Worm (Caenorhabditis elegans): ENCODE measurements around the gene ceh-24.

Gene ceh-24

DNA sequence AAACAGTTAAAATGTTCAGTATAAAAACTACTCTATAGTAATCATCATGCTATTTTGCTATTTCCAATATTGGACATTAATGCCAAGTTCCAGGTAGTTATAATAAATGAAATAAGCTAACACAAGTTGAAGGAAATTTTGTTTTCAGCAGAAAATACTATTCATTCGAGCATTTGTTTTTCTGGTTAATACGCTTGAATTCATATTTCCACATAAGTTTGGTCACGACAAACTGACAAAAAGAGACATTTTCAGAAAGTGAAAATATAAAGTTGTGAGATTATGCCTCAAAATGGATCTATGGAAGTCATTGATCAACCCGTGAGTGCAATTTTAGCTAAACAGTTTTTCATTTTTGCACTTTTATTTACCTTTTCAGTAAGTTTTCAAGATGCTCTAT lies 32.1 kb downstream of the ceh-24 start, which contains the start of gene srx-131:
Gene srx-131, plus strand, starts transcription at position 301 of the 400 bp plus-strand sequence.
- TF ChIP-seq B0310.2 (tag; optimal IDR thresholded peaks at IDR 0.05) (no peak), flt-1 (GFP tag; IDR thresholded peaks at IDR 0.05) (no peak), hnd-1 (tag; optimal IDR thresholded peaks at IDR 0.05) (no peak), scrt-1 (GFP tag; IDR thresholded peaks at IDR 0.05) (no peak), F13C5.2 (tag; optimal IDR thresholded peaks at IDR 0.05) (no peak), ets-7 (tag; optimal IDR thresholded peaks at IDR 0.05) (no peak), pes-1 (GFP tag; IDR thresholded peaks at IDR 0.05) (no peak), hmg-4 (GFP tag; optimal IDR thresholded peaks at IDR 0.05) (no peak), tra-4 (tag; optimal IDR thresholded peaks at IDR 0.05) (no peak), sea-1 (GFP tag; conservative IDR thresholded peaks at IDR 0.05) (no peak), tbx-11 (GFP tag; IDR thresholded peaks at IDR 0.05) (no peak), ceh-36 (tag; optimal IDR thresholded peaks at IDR 0.05) (no peak), aly-1 (tag; optimal IDR thresholded peaks at IDR 0.05) (no peak), tbx-37 (GFP tag; conservative IDR thresholded peaks at IDR 0.05) (no peak), hmbx-1 (tag; optimal IDR thresholded peaks at IDR 0.05) (no peak), ceh-13 (GFP tag; optimal IDR thresholded peaks at IDR 0.05) (no peak), ama-1 (optimal IDR thresholded peaks at IDR 0.05) (no peak)

DNA sequence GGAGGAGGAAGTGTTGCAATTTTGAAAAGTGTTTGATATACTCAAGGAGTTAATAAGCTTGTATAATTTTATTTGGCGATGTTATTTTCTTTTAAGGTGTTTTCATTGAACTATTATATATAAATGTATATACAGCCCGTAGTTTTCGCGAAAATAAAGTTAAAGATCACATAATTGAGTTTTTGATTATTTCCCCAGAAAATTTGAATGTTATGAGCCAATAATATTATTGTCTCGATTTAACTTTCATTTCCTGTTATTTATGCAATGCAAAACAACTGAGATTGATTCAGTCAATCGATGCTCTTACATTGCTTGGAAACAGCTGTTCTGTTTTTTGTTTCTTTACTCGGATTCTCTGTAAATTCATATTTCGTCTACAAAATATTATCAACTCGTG lies 35.3 kb downstream of the ceh-24 start, which contains the start of gene srx-133:
Gene srx-133, plus strand, starts transcription at position 301 of the 400 bp plus-strand sequence.
- no peak for TF ChIP-seq sea-1 (GFP tag; conservative IDR thresholded peaks at IDR 0.05)
- TF ChIP-seq ets-7 (tag; optimal IDR thresholded peaks at IDR 0.05): no peak
- no peak for TF ChIP-seq hmbx-1 (tag; optimal IDR thresholded peaks at IDR 0.05)
- TF ChIP-seq scrt-1 (GFP tag; IDR thresholded peaks at IDR 0.05): no peak

DNA sequence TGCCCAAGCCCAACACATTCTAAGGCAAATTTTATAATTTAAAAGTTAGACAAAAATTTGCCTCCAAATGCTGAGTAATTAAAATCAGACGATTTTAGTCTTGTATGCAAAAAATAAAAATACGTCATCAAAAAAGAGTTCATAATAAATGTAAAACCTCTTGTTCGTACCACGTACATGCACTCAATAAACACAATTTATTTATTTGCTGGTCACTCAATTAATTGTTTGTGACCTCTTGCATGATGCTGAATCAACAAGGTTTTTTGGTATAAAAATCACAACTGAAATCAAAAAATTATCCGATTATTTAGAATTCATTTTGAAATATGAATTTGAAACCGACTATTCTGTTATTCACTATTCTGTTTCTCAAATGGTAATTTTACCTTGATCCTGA lies 37.1 kb downstream of the ceh-24 start, which contains the start of gene hpx-2:
Gene hpx-2, plus strand, starts transcription at position 301 of the 400 bp plus-strand sequence.
- TF ChIP-seq B0310.2 (tag; optimal IDR thresholded peaks at IDR 0.05) (no peak), hmbx-1 (tag; optimal IDR thresholded peaks at IDR 0.05) (no peak), flt-1 (GFP tag; IDR thresholded peaks at IDR 0.05) (no peak), ama-1 (optimal IDR thresholded peaks at IDR 0.05) (no peak), pes-1 (GFP tag; IDR thresholded peaks at IDR 0.05) (no peak), ceh-36 (tag; optimal IDR thresholded peaks at IDR 0.05) (no peak), ceh-13 (GFP tag; optimal IDR thresholded peaks at IDR 0.05) (no peak), hnd-1 (tag; optimal IDR thresholded peaks at IDR 0.05) (no peak), tbx-37 (GFP tag; conservative IDR thresholded peaks at IDR 0.05) (no peak), F13C5.2 (tag; optimal IDR thresholded peaks at IDR 0.05) (no peak), tra-4 (tag; optimal IDR thresholded peaks at IDR 0.05) (no peak), tbx-11 (GFP tag; IDR thresholded peaks at IDR 0.05) (no peak), aly-1 (tag; optimal IDR thresholded peaks at IDR 0.05) (no peak), hmg-4 (GFP tag; optimal IDR thresholded peaks at IDR 0.05) (no peak)

DNA sequence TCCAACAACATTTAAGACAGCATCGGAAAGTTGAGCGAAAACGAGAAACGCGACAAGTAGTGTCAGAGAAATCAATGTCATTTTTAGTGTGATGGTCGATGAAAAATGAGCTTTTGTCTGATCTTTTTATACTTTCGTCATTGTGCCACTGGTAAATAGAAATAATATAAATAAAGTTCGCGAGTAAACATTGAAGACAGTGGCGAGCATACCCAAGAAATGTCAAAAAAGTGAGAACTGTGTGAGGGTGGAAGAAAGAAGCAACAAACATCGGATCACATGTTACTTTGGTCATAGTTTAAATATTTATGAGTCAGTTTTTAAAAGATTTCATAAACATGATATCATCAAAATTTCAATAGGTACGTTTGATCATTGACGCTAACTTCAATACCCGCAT lies 41.3 kb downstream of the ceh-24 start, which contains the start of gene ttr-21:
Gene ttr-21, minus strand, starts transcription at position 100 of the 400 bp plus-strand sequence.
- TF ChIP-seq flt-1 (GFP tag; IDR thresholded peaks at IDR 0.05) (no peak), ets-7 (tag; optimal IDR thresholded peaks at IDR 0.05) (no peak), scrt-1 (GFP tag; IDR thresholded peaks at IDR 0.05) (no peak), sea-1 (GFP tag; conservative IDR thresholded peaks at IDR 0.05) (no peak), tbx-11 (GFP tag; IDR thresholded peaks at IDR 0.05) (no peak), ceh-36 (tag; optimal IDR thresholded peaks at IDR 0.05) (no peak), ama-1 (optimal IDR thresholded peaks at IDR 0.05) (no peak), hmbx-1 (tag; optimal IDR thresholded peaks at IDR 0.05) (no peak), B0310.2 (tag; optimal IDR thresholded peaks at IDR 0.05) (no peak), ceh-13 (GFP tag; optimal IDR thresholded peaks at IDR 0.05) (no peak), pes-1 (GFP tag; IDR thresholded peaks at IDR 0.05) (no peak), hnd-1 (tag; optimal IDR thresholded peaks at IDR 0.05) (no peak), tra-4 (tag; optimal IDR thresholded peaks at IDR 0.05) (no peak)

DNA sequence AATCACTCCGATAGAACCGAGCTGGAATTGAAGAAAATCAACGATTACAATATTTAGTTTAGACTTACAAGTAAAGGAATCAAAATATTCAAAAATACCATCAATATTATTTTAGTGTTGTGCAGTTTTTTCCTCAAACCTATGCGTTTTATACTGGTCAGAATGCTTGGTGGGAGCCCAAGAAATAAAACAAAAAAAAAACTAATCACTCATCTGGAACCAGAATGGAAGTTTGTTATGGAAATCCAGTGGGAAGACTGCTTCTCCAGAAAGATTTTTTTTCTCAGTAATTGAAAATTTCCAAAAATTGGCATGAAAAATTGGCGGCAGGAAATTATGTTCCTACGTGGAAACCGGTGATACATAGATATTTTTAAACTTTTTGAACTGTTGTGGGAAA lies 43.3 kb downstream of the ceh-24 start, which contains the start of gene srx-134:
Gene srx-134, minus strand, starts transcription at position 101 of the 400 bp plus-strand sequence.
- TF ChIP-seq F13C5.2 (tag; optimal IDR thresholded peaks at IDR 0.05) (no peak), pes-1 (GFP tag; IDR thresholded peaks at IDR 0.05) (no peak)

DNA sequence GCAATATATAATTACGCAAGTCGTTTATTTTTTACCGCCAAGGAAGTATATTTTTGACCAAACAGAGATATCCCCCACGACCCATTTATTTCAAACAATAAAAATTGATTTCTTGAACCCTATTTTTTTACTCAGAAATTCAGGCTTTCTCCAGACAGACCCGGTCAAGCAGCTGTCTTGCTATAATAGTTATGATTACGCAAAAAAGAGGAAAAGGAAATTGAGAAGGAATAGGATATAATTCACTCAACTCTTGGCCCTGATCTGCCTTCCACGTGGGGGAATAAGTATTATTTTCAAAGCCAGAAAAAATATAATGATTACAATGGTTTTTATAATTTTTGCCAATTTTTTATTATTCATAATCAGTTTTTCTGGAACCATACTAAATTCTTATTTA lies 44.1 kb downstream of the ceh-24 start, which contains the start of gene srx-136:
Gene srx-136, plus strand, starts transcription at position 301 of the 400 bp plus-strand sequence.
- TF ChIP-seq ceh-36 (tag; optimal IDR thresholded peaks at IDR 0.05) (no peak), ama-1 (optimal IDR thresholded peaks at IDR 0.05) (no peak), sea-1 (GFP tag; conservative IDR thresholded peaks at IDR 0.05) (no peak)

DNA sequence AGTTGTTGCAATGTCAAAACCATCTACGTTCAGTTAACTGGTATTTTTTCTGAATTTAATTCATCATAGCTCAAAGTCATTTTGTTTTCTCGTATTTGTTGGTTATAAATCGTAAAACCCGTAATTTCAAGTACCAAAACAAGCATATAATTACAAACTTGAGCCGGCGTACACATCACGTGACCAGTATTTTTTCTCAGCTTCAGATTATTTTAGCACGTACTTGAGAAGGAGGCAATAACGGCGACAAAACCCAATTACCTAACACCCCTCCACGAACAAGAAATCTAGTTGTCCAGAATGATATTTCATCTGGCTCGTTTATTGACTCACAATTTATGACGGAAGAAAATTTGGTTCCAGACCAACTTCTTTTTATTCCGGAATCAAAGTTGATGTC lies 45.9 kb downstream of the ceh-24 start, which contains the start of gene srx-135:
Gene srx-135, plus strand, starts transcription at position 301 of the 400 bp plus-strand sequence.
- TF ChIP-seq ama-1 (optimal IDR thresholded peaks at IDR 0.05): no peak
- no peak for TF ChIP-seq tbx-37 (GFP tag; conservative IDR thresholded peaks at IDR 0.05)
- TF ChIP-seq ceh-36 (tag; optimal IDR thresholded peaks at IDR 0.05): no peak

DNA sequence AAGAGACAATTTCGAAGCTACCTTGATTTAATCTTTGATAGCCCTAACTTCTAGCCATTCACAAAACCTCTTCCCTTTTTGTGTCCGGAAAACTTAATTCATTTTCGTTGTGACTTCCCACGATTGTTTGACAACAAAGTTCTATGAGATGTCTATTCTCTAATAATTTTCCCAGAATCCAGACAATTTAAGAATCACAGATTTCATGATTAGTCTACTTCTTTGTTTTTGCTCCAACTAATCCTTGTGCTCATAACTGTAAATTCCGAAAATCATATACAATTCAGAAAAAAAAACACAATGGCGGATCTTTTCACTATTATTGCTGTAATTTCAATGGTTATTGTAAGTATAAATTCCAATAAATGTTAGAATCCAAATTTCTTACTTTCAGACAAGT lies 49.5 kb downstream of the ceh-24 start, which contains the start of gene srx-137:
Gene srx-137, plus strand, starts transcription at position 301 of the 400 bp plus-strand sequence.
- no peak for TF ChIP-seq scrt-1 (GFP tag; IDR thresholded peaks at IDR 0.05)
- TF ChIP-seq ama-1 (optimal IDR thresholded peaks at IDR 0.05): no peak
- TF ChIP-seq F13C5.2 (tag; optimal IDR thresholded peaks at IDR 0.05): no peak
- no peak for TF ChIP-seq pes-1 (GFP tag; IDR thresholded peaks at IDR 0.05)
- TF ChIP-seq ceh-36 (tag; optimal IDR thresholded peaks at IDR 0.05): no peak

DNA sequence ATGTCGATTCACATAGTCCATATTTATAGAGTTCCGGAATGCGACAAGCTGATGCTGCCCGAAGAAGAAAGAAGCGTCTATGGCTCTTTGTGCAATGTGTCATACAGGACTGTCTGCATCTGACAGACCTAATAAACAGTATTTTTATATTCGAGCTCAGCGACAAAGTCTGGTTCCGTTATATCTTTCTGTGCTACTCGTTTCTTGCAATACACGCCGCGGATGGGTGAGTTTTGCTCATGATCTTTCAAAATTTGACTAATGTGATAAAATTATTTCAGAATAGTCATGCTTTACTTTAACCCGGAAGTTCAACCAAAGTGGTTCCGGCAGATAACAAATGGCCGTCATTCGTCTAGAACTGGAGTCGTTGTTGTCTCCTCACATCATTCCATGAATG lies 50.7 kb downstream of the ceh-24 start:
- TF ChIP-seq tra-4 (tag; optimal IDR thresholded peaks at IDR 0.05) (no peak), scrt-1 (GFP tag; IDR thresholded peaks at IDR 0.05) (no peak), aly-1 (tag; optimal IDR thresholded peaks at IDR 0.05) (no peak), flt-1 (GFP tag; IDR thresholded peaks at IDR 0.05) (no peak), ceh-36 (tag; optimal IDR thresholded peaks at IDR 0.05) (no peak), tbx-11 (GFP tag; IDR thresholded peaks at IDR 0.05) (no peak), hmg-4 (GFP tag; optimal IDR thresholded peaks at IDR 0.05) (no peak), hnd-1 (tag; optimal IDR thresholded peaks at IDR 0.05) (no peak), F13C5.2 (tag; optimal IDR thresholded peaks at IDR 0.05) (no peak)
